Fruit fly (Drosophila melanogaster) whole organism, wandering third instar larva: ENCODE measurements around the gene MED7.

Experiments
- Abd-B ChIP-seq: fragments of >200 bp; optimal IDR thresholded peaks from 2 replicates; lab custom pipeline; 2017; ENCODE audit warnings: missing biosample characterization, missing genetic modification characterization
- CG32264 ChIP-seq: fragments of 200-800 bp; sonication (Bioruptor generic); optimal IDR thresholded peaks from 2 replicates; lab custom pipeline; 2016; ENCODE audit warnings: missing biosample characterization, missing genetic modification characterization
- CG9705 ChIP-seq: fragments of 200-800 bp; sonication (Bioruptor generic); optimal IDR thresholded peaks from 2 replicates; lab custom pipeline; 2018; ENCODE audit warnings: missing biosample characterization, mild to moderate bottlenecking, missing genetic modification characterization
- CrebA ChIP-seq: fragments of 200-800 bp; sonication (Bioruptor generic); optimal IDR thresholded peaks from 2 replicates; lab custom pipeline; 2016; ENCODE audit warnings: missing biosample characterization, mild to moderate bottlenecking, missing genetic modification characterization, borderline replicate concordance
- Dfd ChIP-seq: fragments of >200 bp; optimal IDR thresholded peaks from 2 replicates; lab custom pipeline; 2017; ENCODE audit warnings: missing biosample characterization, missing genetic modification characterization
- Dif ChIP-seq: fragments of 200-275, 200-300 bp; sonication (Bioruptor generic); optimal IDR thresholded peaks from 2 replicates; lab custom pipeline; 2018; ENCODE audit warnings: missing biosample characterization, missing genetic modification characterization; ENCODE audit not compliant: partially characterized antibody
- GATAd ChIP-seq: sonication (Bioruptor generic); optimal IDR thresholded peaks from 2 replicates; lab custom pipeline; 2016; ENCODE audit warnings: missing biosample characterization, missing genetic modification characterization
- HLH106 ChIP-seq: fragments of 200-800 bp; optimal IDR thresholded peaks from 3 replicates; lab custom pipeline; 2019; ENCODE audit warnings: missing biosample characterization, mild to moderate bottlenecking, missing genetic modification characterization, moderate library complexity
- Hnf4 ChIP-seq: fragments of 200-800 bp; sonication (Bioruptor generic); optimal IDR thresholded peaks from 2 replicates; lab custom pipeline; 2016; ENCODE audit warnings: missing biosample characterization, mild to moderate bottlenecking, missing genetic modification characterization
- Hr78 ChIP-seq: fragments of >200 bp; optimal IDR thresholded peaks from 2 replicates; lab custom pipeline; 2017; ENCODE audit warnings: missing biosample characterization, missing genetic modification characterization
- Hr83 ChIP-seq: fragments of 200-300 bp; sonication (Bioruptor generic); optimal IDR thresholded peaks from 2 replicates; lab custom pipeline; 2016; ENCODE audit warnings: missing biosample characterization, mild to moderate bottlenecking, missing genetic modification characterization, moderate library complexity; ENCODE audit not compliant: poor library complexity, severe bottlenecking
- Jra ChIP-seq: sonication (Bioruptor generic); optimal IDR thresholded peaks from 2 replicates; lab custom pipeline; 2016; ENCODE audit warnings: missing biosample characterization, missing genetic modification characterization
- Mio ChIP-seq: sonication (Bioruptor generic); optimal IDR thresholded peaks from 2 replicates; lab custom pipeline; 2016; ENCODE audit warnings: missing biosample characterization, missing genetic modification characterization
- Myc ChIP-seq: fragments of >200 bp; optimal IDR thresholded peaks from 2 replicates; lab custom pipeline; 2017
- N ChIP-seq: fragments of >200 bp; optimal IDR thresholded peaks from 2 replicates; lab custom pipeline; 2018; ENCODE audit warnings: missing biosample characterization, missing external identifiers, missing genetic modification characterization
- OdsH ChIP-seq: fragments of 200-800 bp; sonication (Bioruptor generic); optimal IDR thresholded peaks from 2 replicates; lab custom pipeline; 2016; ENCODE audit warnings: missing biosample characterization, mild to moderate bottlenecking, missing genetic modification characterization
- Rel ChIP-seq, 2 experiments: fragments of 200-800 bp; sonication (Bioruptor generic) in 1 of 2; optimal IDR thresholded peaks; 2 replicates in 1 of 2; 3 replicates in 1 of 2; lab custom pipeline; 2016 to 2019; ENCODE audit warnings: mild to moderate bottlenecking in 2 of 2, missing biosample characterization in 2 of 2, missing genetic modification characterization in 2 of 2, moderate library complexity in 1 of 2
- Sp1 ChIP-seq: fragments of 200-800 bp; sonication (Bioruptor generic); optimal IDR thresholded peaks from 3 replicates; lab custom pipeline; 2019; ENCODE audit warnings: missing biosample characterization, mild to moderate bottlenecking, missing genetic modification characterization, moderate library complexity
- Vsx2 ChIP-seq: fragments of 200-300, 225-300 bp; sonication (Bioruptor generic); optimal IDR thresholded peaks from 2 replicates; lab custom pipeline; 2018; ENCODE audit warnings: missing biosample characterization, missing genetic modification characterization; ENCODE audit not compliant: partially characterized antibody
- br ChIP-seq: fragments of 200-800 bp; sonication (Bioruptor generic); optimal IDR thresholded peaks from 2 replicates; lab custom pipeline; 2016; ENCODE audit warnings: missing biosample characterization, missing genetic modification characterization
- brk ChIP-seq: fragments of 200-800 bp; sonication (Bioruptor generic); optimal IDR thresholded peaks from 2 replicates; lab custom pipeline; 2016; ENCODE audit warnings: missing biosample characterization, mild to moderate bottlenecking, missing genetic modification characterization
- dl ChIP-seq, 2 experiments: fragments of 175-275, 200-275 bp in 1 of 2; fragments of 200-275 bp in 1 of 2; sonication (Bioruptor generic); optimal IDR thresholded peaks; lab custom pipeline; 2018; ENCODE audit warnings: mild to moderate bottlenecking in 2 of 2, missing biosample characterization in 2 of 2, missing genetic modification characterization in 2 of 2, moderate library complexity in 2 of 2; ENCODE audit not compliant: partially characterized antibody in 2 of 2, insufficient read depth in 1 of 2
- dmrt93B ChIP-seq: fragments of 200-800 bp; sonication (Bioruptor generic); optimal IDR thresholded peaks from 2 replicates; lab custom pipeline; 2018; ENCODE audit warnings: missing biosample characterization, mild to moderate bottlenecking, missing genetic modification characterization
- dsf ChIP-seq: sonication (Bioruptor generic); optimal IDR thresholded peaks from 2 replicates; lab custom pipeline; 2016; ENCODE audit warnings: missing biosample characterization, missing genetic modification characterization, borderline replicate concordance
- ey ChIP-seq: fragments of 200-800 bp; sonication (Bioruptor generic); optimal IDR thresholded peaks from 2 replicates; lab custom pipeline; 2016; ENCODE audit warnings: missing biosample characterization, missing genetic modification characterization
- foxo ChIP-seq, 2 experiments: fragments of 200-800 bp; sonication (Bioruptor generic); optimal IDR thresholded peaks; 2 replicates in 1 of 2; 3 replicates in 1 of 2; lab custom pipeline; 2016 to 2017; ENCODE audit warnings: missing biosample characterization in 2 of 2, missing genetic modification characterization in 2 of 2
- fru ChIP-seq: fragments of 200-800 bp; sonication (Bioruptor generic); optimal IDR thresholded peaks from 3 replicates; lab custom pipeline; 2016; ENCODE audit warnings: missing biosample characterization, mild to moderate bottlenecking, missing genetic modification characterization
- h ChIP-seq: fragments of 200-800 bp; sonication (Bioruptor generic); optimal IDR thresholded peaks from 3 replicates; lab custom pipeline; 2016; ENCODE audit warnings: missing biosample characterization, mild to moderate bottlenecking, missing genetic modification characterization
- jim ChIP-seq: fragments of 175-275, 200-325 bp; sonication (Bioruptor generic); optimal IDR thresholded peaks from 2 replicates; lab custom pipeline; 2016; ENCODE audit warnings: missing biosample characterization, mild to moderate bottlenecking, missing genetic modification characterization
- lola ChIP-seq: fragments of >200 bp; optimal IDR thresholded peaks from 2 replicates; lab custom pipeline; 2017; ENCODE audit warnings: missing biosample characterization, missing genetic modification characterization
- pan ChIP-seq: fragments of >200 bp; optimal IDR thresholded peaks from 2 replicates; lab custom pipeline; 2017
- psq ChIP-seq: fragments of 200-800 bp; sonication (Bioruptor generic); optimal IDR thresholded peaks from 3 replicates; lab custom pipeline; 2017; ENCODE audit warnings: missing biosample characterization, mild to moderate bottlenecking, missing genetic modification characterization, moderate library complexity
- rgr ChIP-seq: fragments of 200-800 bp; sonication (Bioruptor generic); optimal IDR thresholded peaks from 3 replicates; lab custom pipeline; 2016; ENCODE audit warnings: missing biosample characterization, mild to moderate bottlenecking, missing genetic modification characterization
- sage ChIP-seq: fragments of 200-800 bp; sonication (Bioruptor generic); optimal IDR thresholded peaks from 2 replicates; lab custom pipeline; 2016; ENCODE audit warnings: missing biosample characterization, mild to moderate bottlenecking, missing genetic modification characterization
- sv ChIP-seq: fragments of 200-800 bp; sonication (Bioruptor generic); optimal IDR thresholded peaks from 3 replicates; lab custom pipeline; 2016; ENCODE audit warnings: missing biosample characterization, missing genetic modification characterization
- tai ChIP-seq: sonication (Bioruptor generic); optimal IDR thresholded peaks from 2 replicates; lab custom pipeline; 2016; ENCODE audit warnings: missing biosample characterization, missing genetic modification characterization
- usp ChIP-seq: fragments of >200 bp; optimal IDR thresholded peaks from 2 replicates; lab custom pipeline; 2017; ENCODE audit warnings: missing biosample characterization, missing genetic modification characterization
- woc ChIP-seq: sonication (Bioruptor generic); optimal IDR thresholded peaks from 2 replicates; lab custom pipeline; 2016; ENCODE audit warnings: missing biosample characterization, mild to moderate bottlenecking, missing genetic modification characterization

Gene MED7

dm6 chr3R:10792604-10793003 lies 31.8 kb upstream of the MED7 start, which contains the start of gene CG14687:
Gene CG14687 (plus strand): TSS chr3R:10792904.
- TF ChIP-seq CrebA (GFP tag; lab: Kevin White, UChicago) (no peak), sv (no peak), pan (no peak), Rel (GFP tag; optimal IDR thresholded peaks at IDR 0.05; lab: Kevin White, UChicago) (no peak), Rel (tag; optimal IDR thresholded peaks at IDR 0.05; lab: Kevin White, UChicago) (no peak), Hnf4 (GFP tag; lab: Kevin White, UChicago) (no peak)
- TF ChIP-seq, all 38 proteins: peak for 0

DNA sequence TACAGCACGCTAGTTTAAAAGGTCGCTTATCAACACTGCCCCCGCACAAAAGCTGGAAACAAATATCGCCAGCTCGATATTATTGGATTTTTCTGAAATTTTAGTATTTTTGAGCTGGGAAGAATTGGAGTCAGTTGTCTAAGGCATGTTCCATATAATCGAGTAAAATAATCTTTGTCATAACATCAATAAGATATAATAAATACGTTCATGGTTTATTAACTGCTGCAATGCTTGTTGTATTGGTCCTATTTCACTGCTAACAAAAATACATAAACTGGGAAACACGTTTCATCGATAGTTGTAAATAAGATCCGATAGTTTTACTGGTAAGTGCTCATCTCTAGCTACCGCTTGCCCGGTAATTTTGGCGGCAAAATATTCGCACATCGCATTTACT lies 27.4 kb upstream of the MED7 start, which contains the start of the genes Art1 and Mcm5:
TSS of gene Art1 (minus strand) at position 41 of the 400 bp plus-strand sequence.
TSS of gene Mcm5 (plus strand) at position 339 of the 400 bp plus-strand sequence.
- peak; percentile 53 for TF ChIP-seq br (GFP tag; lab: Kevin White, UChicago)
- peak; percentile 35 for TF ChIP-seq OdsH (GFP tag; lab: Kevin White, UChicago)
- peak; percentile 38 for TF ChIP-seq CG9705 (GFP tag; lab: Kevin White, UChicago)
- peak; percentile 65 for TF ChIP-seq rgr (GFP tag; lab: Kevin White, UChicago)
- no peak for TF ChIP-seq usp
- no peak for TF ChIP-seq brk
- no peak for TF ChIP-seq Rel (GFP tag; optimal IDR thresholded peaks at IDR 0.05; lab: Kevin White, UChicago)
- peak; percentile 35 for TF ChIP-seq Rel (tag; optimal IDR thresholded peaks at IDR 0.05; lab: Kevin White, UChicago)
- no peak for TF ChIP-seq CrebA (GFP tag; lab: Kevin White, UChicago)
- no peak for TF ChIP-seq tai (GFP tag; lab: Kevin White, UChicago)
- no peak for TF ChIP-seq pan
- no peak for TF ChIP-seq N
- peak; percentile 62 for TF ChIP-seq Myc
- TF ChIP-seq woc (GFP tag; lab: Kevin White, UChicago): peak; percentile 66
- TF ChIP-seq dmrt93B: peak; percentile 50
- peak; percentile 67 for TF ChIP-seq h (GFP tag; lab: Kevin White, UChicago)
- TF ChIP-seq Hnf4 (GFP tag; lab: Kevin White, UChicago): peak; percentile 68
- TF ChIP-seq Dif (GFP tag; lab: Kevin White, UChicago): no peak
- TF ChIP-seq HLH106 (tag; lab: Kevin White, UChicago): peak; percentile 52
- TF ChIP-seq GATAd (GFP tag; lab: Kevin White, UChicago): peak; percentile 69
- TF ChIP-seq dl (GFP tag; optimal IDR thresholded peaks at IDR 0.05; lab: Kevin White, UChicago; ENCODE audit: insufficient read depth in 1 of 2, partially characterized antibody in 2 of 2): no peak
- peak; percentile 79 for TF ChIP-seq Jra (GFP tag; lab: Kevin White, UChicago)
- peak; percentile 57 for TF ChIP-seq ey (GFP tag; lab: Kevin White, UChicago)
- no peak for TF ChIP-seq Vsx2 (GFP tag; lab: Kevin White, UChicago)
- peak; percentile 49 for TF ChIP-seq sv
- TF ChIP-seq fru (GFP tag; lab: Kevin White, UChicago): peak; percentile 64
- TF ChIP-seq jim: no peak
- no peak for TF ChIP-seq Sp1 (GFP tag; lab: Kevin White, UChicago)
- TF ChIP-seq Hr83: no peak
- peak in 1 of 2 experiments; percentile 50 for TF ChIP-seq foxo (GFP tag; optimal IDR thresholded peaks at IDR 0.05; lab: Kevin White, UChicago)
- peak; percentile 41 for TF ChIP-seq psq (GFP tag; lab: Kevin White, UChicago)
- TF ChIP-seq dsf (GFP tag; lab: Kevin White, UChicago): peak; percentile 24
- no peak for TF ChIP-seq Dfd (GFP tag; lab: Kevin White, UChicago)
- no peak for TF ChIP-seq sage (GFP tag; lab: Kevin White, UChicago)
- no peak for TF ChIP-seq lola (GFP tag; lab: Kevin White, UChicago)
- no peak for TF ChIP-seq Abd-B (GFP tag; lab: Kevin White, UChicago)
- TF ChIP-seq CG32264 (GFP tag; lab: Kevin White, UChicago): peak; percentile 10
- no peak for TF ChIP-seq Mio
- TF ChIP-seq Hr78: no peak

- TF ChIP-seq foxo (GFP tag; optimal IDR thresholded peaks at IDR 0.05; lab: Kevin White, UChicago) (peak in 1 of 2 experiments; percentile 90), ey (GFP tag; lab: Kevin White, UChicago) (peak; percentile 61), Mio (no peak), lola (GFP tag; lab: Kevin White, UChicago) (no peak), Hr78 (no peak), dmrt93B (peak; percentile 82), tai (GFP tag; lab: Kevin White, UChicago) (no peak), Dfd (GFP tag; lab: Kevin White, UChicago) (no peak), dsf (GFP tag; lab: Kevin White, UChicago) (peak; percentile 24), Hr83 (no peak), Rel (GFP tag; optimal IDR thresholded peaks at IDR 0.05; lab: Kevin White, UChicago) (no peak), Rel (tag; optimal IDR thresholded peaks at IDR 0.05; lab: Kevin White, UChicago) (no peak), Dif (GFP tag; lab: Kevin White, UChicago) (no peak), rgr (GFP tag; lab: Kevin White, UChicago) (peak; percentile 77), sage (GFP tag; lab: Kevin White, UChicago) (no peak), psq (GFP tag; lab: Kevin White, UChicago) (peak; percentile 70), HLH106 (tag; lab: Kevin White, UChicago) (peak; percentile 95), jim (peak; percentile 22), Vsx2 (GFP tag; lab: Kevin White, UChicago) (no peak), h (GFP tag; lab: Kevin White, UChicago) (peak; percentile 86), Hnf4 (GFP tag; lab: Kevin White, UChicago) (peak; percentile 77), sv (peak; percentile 55), Jra (GFP tag; lab: Kevin White, UChicago) (peak; percentile 30), GATAd (GFP tag; lab: Kevin White, UChicago) (peak; percentile 50), brk (no peak), Sp1 (GFP tag; lab: Kevin White, UChicago) (no peak), N (no peak), CG9705 (GFP tag; lab: Kevin White, UChicago) (peak; percentile 73), Myc (no peak), br (GFP tag; lab: Kevin White, UChicago) (peak; percentile 32), OdsH (GFP tag; lab: Kevin White, UChicago) (peak; percentile 67), woc (GFP tag; lab: Kevin White, UChicago) (peak; percentile 82)
- TF ChIP-seq, all 38 proteins: peak for 17
Measured at dm6 chr3R:10784058-10784499, 23.2 kb upstream of the MED7 start, which contains the start of the genes mRpL37 and Rbp1. Gene mRpL37 (minus strand): TSS chr3R:10784092. Gene Rbp1 (plus strand): TSS chr3R:10784383.
